Fruit fly (Drosophila melanogaster): Measurements from ENCODE around the gene CG32023.

DNA sequence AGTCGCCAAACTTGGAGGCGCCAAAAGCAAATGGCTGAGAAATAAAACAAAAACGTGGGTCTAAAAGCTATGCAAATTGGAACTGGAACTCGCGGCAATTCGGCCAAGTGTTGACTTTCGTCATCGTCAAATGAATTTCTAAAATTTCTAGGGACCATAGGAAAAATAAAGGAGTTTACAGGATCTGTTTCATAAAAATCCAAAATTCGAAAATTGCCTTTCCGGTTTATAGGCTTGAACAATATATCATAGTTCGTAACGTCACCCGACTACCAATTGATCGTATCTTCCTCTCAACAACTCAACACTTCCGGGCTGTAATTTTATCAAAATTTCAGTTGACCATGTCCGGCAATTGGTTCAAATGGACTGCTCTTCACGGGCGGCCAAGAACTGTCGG lies 32.2 kb upstream of the CG32023 start, which contains the start of gene CG32026:
- no peak for TF ChIP-seq eg (GFP tag; IDR thresholded peaks at IDR 0.05)
- TF ChIP-seq Gug (GFP tag; IDR thresholded peaks at IDR 0.05), result no peak
- no peak for TF ChIP-seq acj6 (GFP tag; optimal IDR thresholded peaks at IDR 0.05)
- TF ChIP-seq lz (GFP tag; optimal IDR thresholded peaks at IDR 0.05), result no peak
- no peak for TF ChIP-seq achi (GFP tag; optimal IDR thresholded peaks at IDR 0.05)
- TF ChIP-seq fkh (GFP tag; optimal IDR thresholded peaks at IDR 0.05), result no peak
- TF ChIP-seq dsx (GFP tag; optimal IDR thresholded peaks at IDR 0.05; ENCODE audit: poor library complexity, severe bottlenecking), result no peak
- no peak for TF ChIP-seq CG31627 (GFP tag; optimal IDR thresholded peaks at IDR 0.05)
- TF ChIP-seq Lpt (GFP tag; optimal IDR thresholded peaks at IDR 0.05), result no peak
- TF ChIP-seq Ets21C (GFP tag; optimal IDR thresholded peaks at IDR 0.05), result no peak
- TF ChIP-seq vri (GFP tag; optimal IDR thresholded peaks at IDR 0.05), result no peak
- no peak for TF ChIP-seq svp (GFP tag)
- TF ChIP-seq Hr39 (GFP tag; optimal IDR thresholded peaks at IDR 0.05), result no peak
